Fruit fly (Drosophila melanogaster) whole organism, wandering third instar larva: ENCODE data around the gene GILT1.

Experiments used
- Abd-B ChIP-seq: fragments of >200 bp; optimal IDR thresholded peaks from 2 replicates; lab custom pipeline; 2017; ENCODE audit warnings: missing biosample characterization, missing genetic modification characterization
- CG32264 ChIP-seq: fragments of 200-800 bp; sonication (Bioruptor generic); optimal IDR thresholded peaks from 2 replicates; lab custom pipeline; 2016; ENCODE audit warnings: missing biosample characterization, missing genetic modification characterization
- CG9705 ChIP-seq: fragments of 200-800 bp; sonication (Bioruptor generic); optimal IDR thresholded peaks from 2 replicates; lab custom pipeline; 2018; ENCODE audit warnings: missing biosample characterization, mild to moderate bottlenecking, missing genetic modification characterization
- CrebA ChIP-seq: fragments of 200-800 bp; sonication (Bioruptor generic); optimal IDR thresholded peaks from 2 replicates; lab custom pipeline; 2016; ENCODE audit warnings: missing biosample characterization, mild to moderate bottlenecking, missing genetic modification characterization, borderline replicate concordance
- Dfd ChIP-seq: fragments of >200 bp; optimal IDR thresholded peaks from 2 replicates; lab custom pipeline; 2017; ENCODE audit warnings: missing biosample characterization, missing genetic modification characterization
- Dif ChIP-seq: fragments of 200-275, 200-300 bp; sonication (Bioruptor generic); optimal IDR thresholded peaks from 2 replicates; lab custom pipeline; 2018; ENCODE audit warnings: missing biosample characterization, missing genetic modification characterization; ENCODE audit not compliant: partially characterized antibody
- GATAd ChIP-seq: sonication (Bioruptor generic); optimal IDR thresholded peaks from 2 replicates; lab custom pipeline; 2016; ENCODE audit warnings: missing biosample characterization, missing genetic modification characterization
- HLH106 ChIP-seq: fragments of 200-800 bp; optimal IDR thresholded peaks from 3 replicates; lab custom pipeline; 2019; ENCODE audit warnings: missing biosample characterization, mild to moderate bottlenecking, missing genetic modification characterization, moderate library complexity
- Hnf4 ChIP-seq: fragments of 200-800 bp; sonication (Bioruptor generic); optimal IDR thresholded peaks from 2 replicates; lab custom pipeline; 2016; ENCODE audit warnings: missing biosample characterization, mild to moderate bottlenecking, missing genetic modification characterization
- Hr78 ChIP-seq: fragments of >200 bp; optimal IDR thresholded peaks from 2 replicates; lab custom pipeline; 2017; ENCODE audit warnings: missing biosample characterization, missing genetic modification characterization
- Hr83 ChIP-seq: fragments of 200-300 bp; sonication (Bioruptor generic); optimal IDR thresholded peaks from 2 replicates; lab custom pipeline; 2016; ENCODE audit warnings: missing biosample characterization, mild to moderate bottlenecking, missing genetic modification characterization, moderate library complexity; ENCODE audit not compliant: poor library complexity, severe bottlenecking
- Jra ChIP-seq: sonication (Bioruptor generic); optimal IDR thresholded peaks from 2 replicates; lab custom pipeline; 2016; ENCODE audit warnings: missing biosample characterization, missing genetic modification characterization
- Mio ChIP-seq: sonication (Bioruptor generic); optimal IDR thresholded peaks from 2 replicates; lab custom pipeline; 2016; ENCODE audit warnings: missing biosample characterization, missing genetic modification characterization
- Myc ChIP-seq: fragments of >200 bp; optimal IDR thresholded peaks from 2 replicates; lab custom pipeline; 2017
- N ChIP-seq: fragments of >200 bp; optimal IDR thresholded peaks from 2 replicates; lab custom pipeline; 2018; ENCODE audit warnings: missing biosample characterization, missing external identifiers, missing genetic modification characterization
- Rel ChIP-seq, 2 experiments: fragments of 200-800 bp; sonication (Bioruptor generic) in 1 of 2; optimal IDR thresholded peaks; 2 replicates in 1 of 2; 3 replicates in 1 of 2; lab custom pipeline; 2016 to 2019; ENCODE audit warnings: mild to moderate bottlenecking in 2 of 2, missing biosample characterization in 2 of 2, missing genetic modification characterization in 2 of 2, moderate library complexity in 1 of 2
- Vsx2 ChIP-seq: fragments of 200-300, 225-300 bp; sonication (Bioruptor generic); optimal IDR thresholded peaks from 2 replicates; lab custom pipeline; 2018; ENCODE audit warnings: missing biosample characterization, missing genetic modification characterization; ENCODE audit not compliant: partially characterized antibody
- brk ChIP-seq: fragments of 200-800 bp; sonication (Bioruptor generic); optimal IDR thresholded peaks from 2 replicates; lab custom pipeline; 2016; ENCODE audit warnings: missing biosample characterization, mild to moderate bottlenecking, missing genetic modification characterization
- dl ChIP-seq, 2 experiments: fragments of 175-275, 200-275 bp in 1 of 2; fragments of 200-275 bp in 1 of 2; sonication (Bioruptor generic); optimal IDR thresholded peaks; lab custom pipeline; 2018; ENCODE audit warnings: mild to moderate bottlenecking in 2 of 2, missing biosample characterization in 2 of 2, missing genetic modification characterization in 2 of 2, moderate library complexity in 2 of 2; ENCODE audit not compliant: partially characterized antibody in 2 of 2, insufficient read depth in 1 of 2
- dmrt93B ChIP-seq: fragments of 200-800 bp; sonication (Bioruptor generic); optimal IDR thresholded peaks from 2 replicates; lab custom pipeline; 2018; ENCODE audit warnings: missing biosample characterization, mild to moderate bottlenecking, missing genetic modification characterization
- dsf ChIP-seq: sonication (Bioruptor generic); optimal IDR thresholded peaks from 2 replicates; lab custom pipeline; 2016; ENCODE audit warnings: missing biosample characterization, missing genetic modification characterization, borderline replicate concordance
- ey ChIP-seq: fragments of 200-800 bp; sonication (Bioruptor generic); optimal IDR thresholded peaks from 2 replicates; lab custom pipeline; 2016; ENCODE audit warnings: missing biosample characterization, missing genetic modification characterization
- foxo ChIP-seq, 2 experiments: fragments of 200-800 bp; sonication (Bioruptor generic); optimal IDR thresholded peaks; 2 replicates in 1 of 2; 3 replicates in 1 of 2; lab custom pipeline; 2016 to 2017; ENCODE audit warnings: missing biosample characterization in 2 of 2, missing genetic modification characterization in 2 of 2
- fru ChIP-seq: fragments of 200-800 bp; sonication (Bioruptor generic); optimal IDR thresholded peaks from 3 replicates; lab custom pipeline; 2016; ENCODE audit warnings: missing biosample characterization, mild to moderate bottlenecking, missing genetic modification characterization
- h ChIP-seq: fragments of 200-800 bp; sonication (Bioruptor generic); optimal IDR thresholded peaks from 3 replicates; lab custom pipeline; 2016; ENCODE audit warnings: missing biosample characterization, mild to moderate bottlenecking, missing genetic modification characterization
- jim ChIP-seq: fragments of 175-275, 200-325 bp; sonication (Bioruptor generic); optimal IDR thresholded peaks from 2 replicates; lab custom pipeline; 2016; ENCODE audit warnings: missing biosample characterization, mild to moderate bottlenecking, missing genetic modification characterization
- lola ChIP-seq: fragments of >200 bp; optimal IDR thresholded peaks from 2 replicates; lab custom pipeline; 2017; ENCODE audit warnings: missing biosample characterization, missing genetic modification characterization
- pan ChIP-seq: fragments of >200 bp; optimal IDR thresholded peaks from 2 replicates; lab custom pipeline; 2017
- psq ChIP-seq: fragments of 200-800 bp; sonication (Bioruptor generic); optimal IDR thresholded peaks from 3 replicates; lab custom pipeline; 2017; ENCODE audit warnings: missing biosample characterization, mild to moderate bottlenecking, missing genetic modification characterization, moderate library complexity
- rgr ChIP-seq: fragments of 200-800 bp; sonication (Bioruptor generic); optimal IDR thresholded peaks from 3 replicates; lab custom pipeline; 2016; ENCODE audit warnings: missing biosample characterization, mild to moderate bottlenecking, missing genetic modification characterization
- sv ChIP-seq: fragments of 200-800 bp; sonication (Bioruptor generic); optimal IDR thresholded peaks from 3 replicates; lab custom pipeline; 2016; ENCODE audit warnings: missing biosample characterization, missing genetic modification characterization
- tai ChIP-seq: sonication (Bioruptor generic); optimal IDR thresholded peaks from 2 replicates; lab custom pipeline; 2016; ENCODE audit warnings: missing biosample characterization, missing genetic modification characterization
- usp ChIP-seq: fragments of >200 bp; optimal IDR thresholded peaks from 2 replicates; lab custom pipeline; 2017; ENCODE audit warnings: missing biosample characterization, missing genetic modification characterization
- woc ChIP-seq: sonication (Bioruptor generic); optimal IDR thresholded peaks from 2 replicates; lab custom pipeline; 2016; ENCODE audit warnings: missing biosample characterization, mild to moderate bottlenecking, missing genetic modification characterization

GILT1 gene

DNA sequence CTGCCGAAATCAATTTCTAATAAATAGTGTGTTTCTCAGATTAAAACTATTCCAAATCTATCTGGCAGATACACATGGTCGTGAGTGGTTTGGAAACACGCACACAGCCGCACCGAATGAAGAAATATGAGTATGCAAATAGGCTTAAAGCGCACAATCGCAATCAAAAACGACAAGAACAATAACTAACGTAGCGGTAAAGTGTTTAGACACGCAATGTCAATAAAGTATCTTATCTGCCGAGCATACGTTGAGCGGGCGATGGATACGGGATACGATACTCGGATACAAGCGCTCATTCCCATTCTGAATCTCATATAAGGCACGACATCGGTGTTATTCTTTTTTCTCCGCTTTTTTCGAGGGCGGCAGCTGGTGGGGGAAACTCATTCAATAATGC, 44.4 kb upstream of the GILT1 start:
- TF ChIP-seq brk (GFP tag; lab: Kevin White, UChicago) (no peak), CrebA (GFP tag; lab: Kevin White, UChicago) (no peak), sv (no peak), h (no peak)

DNA sequence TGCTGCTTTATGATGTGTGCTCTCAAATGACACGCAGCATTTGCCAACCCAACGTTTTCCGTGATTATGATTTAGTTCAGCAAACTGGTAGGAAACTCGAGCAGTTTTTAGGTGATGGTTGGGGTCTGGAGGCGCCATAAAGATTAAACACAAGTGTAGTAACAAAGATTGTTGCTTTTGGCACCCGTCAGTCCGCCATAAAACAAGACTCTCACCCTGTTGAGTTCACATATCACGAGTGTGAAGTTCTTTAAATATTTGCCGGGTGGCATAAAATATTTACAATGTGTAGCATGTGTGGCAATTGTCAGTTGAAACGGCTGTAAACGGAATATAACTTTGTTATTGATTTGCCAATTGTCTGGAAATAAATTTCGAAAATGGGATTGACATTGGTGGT, 40.0 kb upstream of the GILT1 start:
- TF ChIP-seq ey (GFP tag; lab: Kevin White, UChicago) = no peak
- no peak for TF ChIP-seq GATAd (GFP tag; lab: Kevin White, UChicago)
- no peak for TF ChIP-seq foxo (GFP tag; optimal IDR thresholded peaks at IDR 0.05; lab: Kevin White, UChicago)
- no peak for TF ChIP-seq fru (GFP tag; lab: Kevin White, UChicago)
- TF ChIP-seq sv = no peak
- no peak for TF ChIP-seq Dfd (GFP tag; lab: Kevin White, UChicago)
- TF ChIP-seq Dif (GFP tag; lab: Kevin White, UChicago) = no peak
- TF ChIP-seq h = no peak
- TF ChIP-seq CG32264 (GFP tag; lab: Kevin White, UChicago) = no peak
- TF ChIP-seq brk (GFP tag; lab: Kevin White, UChicago) = no peak

DNA sequence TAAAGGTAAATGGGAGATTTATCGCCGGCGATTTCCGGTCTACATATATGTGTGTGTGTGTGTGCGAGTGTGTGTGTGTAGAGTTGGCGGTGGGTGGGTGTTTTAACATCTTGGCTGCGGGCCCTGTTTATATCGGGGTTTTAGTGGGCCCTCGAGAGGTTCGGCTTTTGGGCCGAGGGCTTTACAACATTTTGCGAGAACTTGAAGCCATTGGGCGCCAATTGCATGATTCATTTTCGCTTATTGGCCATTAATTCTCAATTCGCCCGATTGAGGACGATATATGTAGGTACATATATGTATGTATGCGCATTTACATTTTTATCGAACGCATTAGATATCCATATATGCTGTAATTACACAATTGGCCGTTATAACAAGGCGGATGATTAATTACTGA, 34.2 kb upstream of the GILT1 start:
- TF ChIP-seq Dfd (GFP tag; lab: Kevin White, UChicago) (peak; percentile 43), GATAd (GFP tag; lab: Kevin White, UChicago) (no peak), ey (GFP tag; lab: Kevin White, UChicago) (no peak)
- TF ChIP-seq, all 38 proteins: peak for 1

DNA sequence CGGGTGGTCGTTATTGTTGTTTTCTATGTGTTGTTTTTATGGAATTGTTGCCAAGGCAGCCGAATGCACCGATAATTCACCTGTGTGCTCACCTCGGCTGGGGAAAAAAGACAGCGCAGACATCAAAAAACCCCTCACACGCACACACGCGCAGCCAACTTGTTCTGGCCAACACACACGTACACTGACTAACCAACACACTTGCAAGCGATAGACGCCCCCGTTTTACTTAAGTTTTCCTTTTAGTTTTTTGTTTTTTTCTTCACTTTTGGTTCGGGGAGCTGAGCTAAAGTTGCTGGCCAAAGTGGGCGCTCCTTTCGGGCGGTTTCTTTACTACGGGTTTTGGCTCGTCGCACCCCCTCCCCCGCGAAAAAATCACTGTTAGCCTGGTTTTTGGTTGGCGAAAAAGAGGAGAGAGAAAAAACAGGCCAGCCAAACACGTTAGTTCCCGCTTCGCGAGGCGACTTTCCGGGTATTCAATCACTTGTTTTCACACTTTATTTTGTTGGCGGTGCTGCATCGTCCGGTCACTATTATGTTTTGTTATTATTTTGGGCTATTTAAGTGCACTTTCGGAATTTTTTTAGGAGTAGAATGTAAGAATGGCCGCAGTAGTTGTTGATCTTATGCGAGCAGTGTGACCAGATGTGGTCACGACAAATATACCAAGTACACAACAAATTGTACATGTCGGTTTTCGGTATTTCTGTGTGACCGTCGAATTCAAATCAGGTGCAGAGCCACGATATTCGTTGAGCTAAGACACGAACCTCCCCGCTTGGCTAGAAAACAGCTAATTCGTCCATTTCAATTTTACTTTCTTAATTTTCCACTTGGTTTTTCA, 32.9 kb upstream of the GILT1 start, which contains the start of gene yrt:
yrt (minus strand) TSS at position 660 of the 844 bp plus-strand sequence.
- TF ChIP-seq Hr83 (GFP tag; lab: Kevin White, UChicago) = no peak
- TF ChIP-seq psq = peak; percentile 18
- TF ChIP-seq rgr (GFP tag; lab: Kevin White, UChicago) = no peak
- TF ChIP-seq Rel (GFP tag; optimal IDR thresholded peaks at IDR 0.05; lab: Kevin White, UChicago) = no peak
- TF ChIP-seq Rel (tag; optimal IDR thresholded peaks at IDR 0.05; lab: Kevin White, UChicago) = peak; percentile 44
- no peak for TF ChIP-seq lola (GFP tag; lab: Kevin White, UChicago)
- TF ChIP-seq Jra (GFP tag; lab: Kevin White, UChicago) = no peak
- no peak for TF ChIP-seq fru (GFP tag; lab: Kevin White, UChicago)
- no peak for TF ChIP-seq HLH106 (tag; lab: Kevin White, UChicago)
- TF ChIP-seq Myc (lab: Kevin White, UChicago) = peak; percentile 89
- no peak for TF ChIP-seq dl (GFP tag; optimal IDR thresholded peaks at IDR 0.05; lab: Kevin White, UChicago; ENCODE audit: insufficient read depth in 1 of 2, partially characterized antibody in 2 of 2)
- no peak for TF ChIP-seq ey (GFP tag; lab: Kevin White, UChicago)
- TF ChIP-seq GATAd (GFP tag; lab: Kevin White, UChicago) = no peak
- no peak for TF ChIP-seq sv
- TF ChIP-seq Dfd (GFP tag; lab: Kevin White, UChicago) = no peak
- no peak for TF ChIP-seq CG9705
- no peak for TF ChIP-seq usp (GFP tag; lab: Kevin White, UChicago)
- TF ChIP-seq foxo (GFP tag; optimal IDR thresholded peaks at IDR 0.05; lab: Kevin White, UChicago) = no peak
- TF ChIP-seq, all 38 proteins: peak for 3

DNA sequence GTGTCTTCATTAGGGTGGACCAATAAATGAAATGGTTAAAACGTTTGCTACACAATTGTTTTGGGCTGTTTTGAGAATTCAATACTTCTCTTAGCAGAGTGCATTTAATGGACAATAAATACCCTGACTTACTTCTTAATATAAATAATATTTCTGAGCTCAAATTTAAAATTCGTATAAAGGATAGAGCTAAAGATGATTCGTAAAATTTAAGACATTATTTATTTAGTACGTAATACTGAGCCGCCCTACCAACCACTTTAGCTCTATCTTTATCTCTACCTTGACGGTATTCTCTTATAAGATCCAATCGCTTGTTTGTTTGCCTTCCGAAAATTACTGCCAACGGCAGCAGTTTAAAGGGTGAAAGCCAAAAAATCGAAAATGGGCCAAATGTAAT, 32.0 kb upstream of the GILT1 start:
- TF ChIP-seq psq (peak; percentile 52), woc (no peak), Abd-B (GFP tag; lab: Kevin White, UChicago) (no peak), dmrt93B (GFP tag; lab: Kevin White, UChicago) (no peak), Hr78 (GFP tag; lab: Kevin White, UChicago) (no peak), lola (GFP tag; lab: Kevin White, UChicago) (no peak), dsf (no peak), h (peak; percentile 67), Hr83 (GFP tag; lab: Kevin White, UChicago) (no peak), pan (no peak), Vsx2 (GFP tag; lab: Kevin White, UChicago) (no peak), dl (GFP tag; optimal IDR thresholded peaks at IDR 0.05; lab: Kevin White, UChicago; ENCODE audit: insufficient read depth in 1 of 2, partially characterized antibody in 2 of 2) (no peak), Rel (GFP tag; optimal IDR thresholded peaks at IDR 0.05; lab: Kevin White, UChicago) (no peak), Rel (tag; optimal IDR thresholded peaks at IDR 0.05; lab: Kevin White, UChicago) (no peak), foxo (GFP tag; optimal IDR thresholded peaks at IDR 0.05; lab: Kevin White, UChicago) (peak in 1 of 2 experiments; percentile 60), usp (GFP tag; lab: Kevin White, UChicago) (no peak), tai (GFP tag; lab: Kevin White, UChicago) (peak; percentile 39), GATAd (GFP tag; lab: Kevin White, UChicago) (no peak), N (GFP tag; lab: Kevin White, UChicago) (no peak), fru (GFP tag; lab: Kevin White, UChicago) (peak; percentile 73), Jra (GFP tag; lab: Kevin White, UChicago) (no peak), CG32264 (GFP tag; lab: Kevin White, UChicago) (no peak), Hnf4 (GFP tag; lab: Kevin White, UChicago) (peak; percentile 48), Mio (GFP tag; lab: Kevin White, UChicago) (no peak), ey (GFP tag; lab: Kevin White, UChicago) (peak; percentile 76), brk (GFP tag; lab: Kevin White, UChicago) (no peak), jim (GFP tag; lab: Kevin White, UChicago) (no peak), Myc (lab: Kevin White, UChicago) (no peak), CrebA (GFP tag; lab: Kevin White, UChicago) (no peak), Dif (GFP tag; lab: Kevin White, UChicago) (no peak), HLH106 (tag; lab: Kevin White, UChicago) (peak; percentile 60), rgr (GFP tag; lab: Kevin White, UChicago) (peak; percentile 85)
